Fruit fly (Drosophila melanogaster) whole organism: ENCODE results near the gene Nup35.

Experiments
- CG8478 ChIP-seq: fragments of >200 bp; optimal IDR thresholded peaks from 2 replicates; lab custom pipeline; 2018; ENCODE audit warnings: inconsistent platforms
- Dll ChIP-seq: fragments of >200 bp; optimal IDR thresholded peaks from 2 replicates; lab custom pipeline; 2017
- EcR ChIP-seq, 2 experiments: fragments of >200 bp; optimal IDR thresholded peaks; 2 replicates each; lab custom pipeline; 2017; ENCODE audit warnings: missing biosample characterization in 2 of 2, missing genetic modification characterization in 2 of 2, missing genetic modification reagents in 2 of 2
- pan ChIP-seq: fragments of >200 bp; optimal IDR thresholded peaks from 2 replicates; lab custom pipeline; 2017
- psq ChIP-seq: fragments of >200 bp; optimal IDR thresholded peaks from 2 replicates; lab custom pipeline; 2017
- usp ChIP-seq: fragments of >200 bp; optimal IDR thresholded peaks from 2 replicates; lab custom pipeline; 2017; ENCODE audit warnings: missing biosample characterization, missing genetic modification characterization, mixed read lengths

The Nup35 gene

dm6 chrX:18647961-18648360, at the start of gene Nup35:
Gene Nup35 (plus strand): TSS chrX:18648182.
- TF ChIP-seq CG8478 (lab: Kevin White, UChicago), result no peak
- no peak for TF ChIP-seq usp
- TF ChIP-seq EcR (GFP tag; optimal IDR thresholded peaks at IDR 0.05; lab: Kevin White, UChicago), result no peak
- TF ChIP-seq psq (lab: Kevin White, UChicago), result no peak
- no peak for TF ChIP-seq Dll (lab: Kevin White, UChicago)
- TF ChIP-seq pan (lab: Kevin White, UChicago), result no peak

dm6 chrX:18613434-18613833, 34.5 kb upstream of the Nup35 start:
- no peak for TF ChIP-seq psq (lab: Kevin White, UChicago)
- no peak for TF ChIP-seq Dll (lab: Kevin White, UChicago)
- no peak for TF ChIP-seq CG8478 (lab: Kevin White, UChicago)
- no peak for TF ChIP-seq usp
- TF ChIP-seq EcR (GFP tag; optimal IDR thresholded peaks at IDR 0.05; lab: Kevin White, UChicago), result no peak
- no peak for TF ChIP-seq pan (lab: Kevin White, UChicago)

dm6 chrX:18617489-18617888, 30.5 kb upstream of the Nup35 start, which contains the start of gene CG15040:
Gene CG15040 (minus strand): TSS chrX:18617589.
- TF ChIP-seq EcR (GFP tag; optimal IDR thresholded peaks at IDR 0.05; lab: Kevin White, UChicago) (no peak), Dll (lab: Kevin White, UChicago) (no peak), CG8478 (lab: Kevin White, UChicago) (no peak), psq (lab: Kevin White, UChicago) (no peak), usp (no peak), pan (lab: Kevin White, UChicago) (no peak)

- TF ChIP-seq CG8478 (lab: Kevin White, UChicago) (no peak), psq (lab: Kevin White, UChicago) (no peak)
Observed at dm6 chrX:18618122-18618521, 29.9 kb upstream of the Nup35 start.

dm6 chrX:18621649-18622346, 26.2 kb upstream of the Nup35 start:
- TF ChIP-seq Dll (lab: Kevin White, UChicago), result no peak

dm6 chrX:18627002-18627401, 21.0 kb upstream of the Nup35 start:
- TF ChIP-seq EcR (GFP tag; optimal IDR thresholded peaks at IDR 0.05; lab: Kevin White, UChicago), result no peak
- TF ChIP-seq CG8478 (lab: Kevin White, UChicago), result no peak
- TF ChIP-seq pan (lab: Kevin White, UChicago), result no peak
- no peak for TF ChIP-seq usp
- no peak for TF ChIP-seq psq (lab: Kevin White, UChicago)
- no peak for TF ChIP-seq Dll (lab: Kevin White, UChicago)

- TF ChIP-seq psq (lab: Kevin White, UChicago) (no peak), pan (lab: Kevin White, UChicago) (no peak), usp (no peak), EcR (GFP tag; optimal IDR thresholded peaks at IDR 0.05; lab: Kevin White, UChicago) (no peak), CG8478 (lab: Kevin White, UChicago) (no peak), Dll (lab: Kevin White, UChicago) (no peak)
Observed at dm6 chrX:18630990-18631389, 17.0 kb upstream of the Nup35 start.

- TF ChIP-seq Dll (lab: Kevin White, UChicago) (no peak), usp (no peak), EcR (GFP tag; optimal IDR thresholded peaks at IDR 0.05; lab: Kevin White, UChicago) (no peak), pan (lab: Kevin White, UChicago) (no peak), CG8478 (lab: Kevin White, UChicago) (no peak), psq (lab: Kevin White, UChicago) (no peak)
Observed at dm6 chrX:18634716-18635115, 13.3 kb upstream of the Nup35 start, which contains the start of gene wgn. Gene wgn (minus strand): TSS chrX:18634908.

dm6 chrX:18635118-18635552, 12.8 kb upstream of the Nup35 start:
- no peak for TF ChIP-seq Dll (lab: Kevin White, UChicago)
- no peak for TF ChIP-seq usp
- TF ChIP-seq psq (lab: Kevin White, UChicago), result no peak
- no peak for TF ChIP-seq EcR (GFP tag; optimal IDR thresholded peaks at IDR 0.05; lab: Kevin White, UChicago)
- TF ChIP-seq pan (lab: Kevin White, UChicago), result no peak

dm6 chrX:18636275-18636947, 11.6 kb upstream of the Nup35 start:
- TF ChIP-seq Dll (lab: Kevin White, UChicago) (no peak), pan (lab: Kevin White, UChicago) (no peak), psq (lab: Kevin White, UChicago) (no peak), CG8478 (lab: Kevin White, UChicago) (no peak)

- TF ChIP-seq Dll (lab: Kevin White, UChicago) (no peak), CG8478 (lab: Kevin White, UChicago) (no peak), psq (lab: Kevin White, UChicago) (no peak), EcR (GFP tag; optimal IDR thresholded peaks at IDR 0.05; lab: Kevin White, UChicago) (no peak), pan (lab: Kevin White, UChicago) (no peak), usp (no peak)
Observed at dm6 chrX:18643057-18643656, 4.8 kb upstream of the Nup35 start.

- TF ChIP-seq EcR (GFP tag; optimal IDR thresholded peaks at IDR 0.05; lab: Kevin White, UChicago) (no peak), Dll (lab: Kevin White, UChicago) (no peak), CG8478 (lab: Kevin White, UChicago) (no peak), usp (no peak), psq (lab: Kevin White, UChicago) (no peak), pan (lab: Kevin White, UChicago) (no peak)
Observed at dm6 chrX:18644890-18645289, 3.1 kb upstream of the Nup35 start.
